Worm (Caenorhabditis elegans): Measurements from ENCODE around the gene ttr-8.

DNA sequence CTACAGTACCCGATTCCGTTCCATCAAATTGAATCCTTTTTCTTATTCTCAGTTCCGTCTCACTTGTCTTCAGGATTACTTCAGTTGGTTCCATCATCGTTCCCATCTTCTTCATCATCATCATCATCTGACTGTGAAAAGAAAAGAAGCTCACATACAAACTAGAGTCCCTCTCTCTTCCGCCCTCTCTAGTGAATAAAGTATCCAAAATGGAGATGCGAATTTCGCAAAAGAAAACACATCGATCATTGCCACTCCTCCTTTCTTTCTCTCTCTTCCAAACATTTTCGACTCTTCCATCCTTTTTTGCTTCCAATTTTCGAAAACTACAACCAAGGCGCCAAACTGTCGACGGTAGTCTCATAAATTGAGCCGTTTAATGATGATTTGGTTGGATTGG lies 12.3 kb downstream of the ttr-8 start:
- TF ChIP-seq ama-1 (optimal IDR thresholded peaks at IDR 0.05) (no peak), aly-2 (tag; optimal IDR thresholded peaks at IDR 0.05) (no peak), nhr-25 (tag; optimal IDR thresholded peaks at IDR 0.05) (no peak)

Measured in whole organism, L2 larva.